Fruit fly (Drosophila melanogaster) whole organism, adult: ENCODE results near the gene MEP-1.

Source experiments
- CG11617 ChIP-seq: fragments of 200-800 bp; sonication (Bioruptor generic); optimal IDR thresholded peaks from 2 replicates; lab custom pipeline; 2017; ENCODE audit warnings: mild to moderate bottlenecking, missing biosample characterization, missing genetic modification reagents, missing genetic modification characterization
- CG12768 ChIP-seq: fragments of 200-800 bp; sonication (Bioruptor generic); optimal IDR thresholded peaks from 2 replicates; lab custom pipeline; 2017; ENCODE audit warnings: missing biosample characterization, missing genetic modification characterization, mild to moderate bottlenecking, moderate library complexity, missing genetic modification reagents
- CG14711 ChIP-seq: fragments of 200-800 bp; sonication (Bioruptor generic); optimal IDR thresholded peaks from 2 replicates; lab custom pipeline; 2018; ENCODE audit warnings: missing biosample characterization, mild to moderate bottlenecking, missing genetic modification characterization, moderate library complexity
- CG1620 ChIP-seq: fragments of 200-800 bp; sonication (Bioruptor generic); optimal IDR thresholded peaks from 2 replicates; lab custom pipeline; 2016; ENCODE audit warnings: missing biosample characterization, missing genetic modification characterization
- CG33017 ChIP-seq: fragments of 200-800 bp; sonication (Bioruptor generic); optimal IDR thresholded peaks from 2 replicates; lab custom pipeline; 2018; ENCODE audit warnings: missing biosample characterization, mild to moderate bottlenecking, missing genetic modification characterization, moderate library complexity
- CG5204 ChIP-seq: fragments of 200-800 bp; sonication (Bioruptor generic); optimal IDR thresholded peaks from 2 replicates; lab custom pipeline; 2016; ENCODE audit warnings: missing biosample characterization, missing genetic modification characterization
- CG7045 ChIP-seq: fragments of 200-800 bp; sonication (Bioruptor generic); optimal IDR thresholded peaks from 2 replicates; lab custom pipeline; 2017; ENCODE audit warnings: missing biosample characterization, mild to moderate bottlenecking, missing genetic modification characterization
- CG7101 ChIP-seq: fragments of 200-800 bp; sonication (Bioruptor generic); optimal IDR thresholded peaks from 2 replicates; lab custom pipeline; 2018; ENCODE audit warnings: missing biosample characterization, mild to moderate bottlenecking, missing genetic modification characterization, moderate library complexity
- Clk ChIP-seq: fragments of 200-800 bp; sonication (Bioruptor generic); optimal IDR thresholded peaks from 2 replicates; lab custom pipeline; 2017; ENCODE audit warnings: missing biosample characterization, missing genetic modification characterization
- Crg-1 ChIP-seq: fragments of 200-800 bp; sonication (Bioruptor generic); optimal IDR thresholded peaks from 2 replicates; lab custom pipeline; 2016; ENCODE audit warnings: missing biosample characterization, missing genetic modification characterization
- Hr96 ChIP-seq: fragments of 200-800 bp; sonication (Bioruptor generic); optimal IDR thresholded peaks from 2 replicates; lab custom pipeline; 2016; ENCODE audit warnings: missing biosample characterization, missing genetic modification characterization
- Mnt ChIP-seq: fragments of 200-800 bp; sonication (Bioruptor generic); optimal IDR thresholded peaks from 2 replicates; lab custom pipeline; 2016; ENCODE audit warnings: missing biosample characterization, mild to moderate bottlenecking, missing genetic modification characterization
- bab1 ChIP-seq: fragments of 200-800 bp; sonication (Bioruptor generic); optimal IDR thresholded peaks from 3 replicates; lab custom pipeline; 2019; ENCODE audit warnings: missing biosample characterization, mild to moderate bottlenecking, missing genetic modification characterization, moderate library complexity
- cic ChIP-seq: fragments of 200-800 bp; sonication (Bioruptor generic); optimal IDR thresholded peaks from 2 replicates; lab custom pipeline; 2017; ENCODE audit warnings: missing biosample characterization, mild to moderate bottlenecking, missing genetic modification characterization, moderate library complexity
- cnc ChIP-seq, 2 experiments: fragments of >200 bp; optimal IDR thresholded peaks; 2 replicates each; lab custom pipeline; 2017
- kay ChIP-seq: fragments of 200-800 bp; sonication (Bioruptor generic); peaks from one replicate; lab custom pipeline; 2016; ENCODE audit warnings: missing biosample characterization, missing genetic modification characterization, borderline replicate concordance
- ovo ChIP-seq: fragments of 200-800 bp; sonication (Bioruptor generic); optimal IDR thresholded peaks from 2 replicates; lab custom pipeline; 2016; ENCODE audit warnings: missing biosample characterization, missing genetic modification characterization
- pad ChIP-seq: fragments of 200-800 bp; sonication (Bioruptor generic); optimal IDR thresholded peaks from 3 replicates; lab custom pipeline; 2017; ENCODE audit warnings: missing biosample characterization, missing genetic modification characterization, mild to moderate bottlenecking, moderate library complexity, missing genetic modification reagents
- tj ChIP-seq: fragments of 200-800 bp; sonication (Bioruptor generic); optimal IDR thresholded peaks from 3 replicates; lab custom pipeline; 2017; ENCODE audit warnings: missing biosample characterization, mild to moderate bottlenecking, missing genetic modification characterization, moderate library complexity
- toe ChIP-seq: fragments of 200-800 bp; sonication (Bioruptor generic); optimal IDR thresholded peaks from 2 replicates; lab custom pipeline; 2016; ENCODE audit warnings: missing biosample characterization, missing genetic modification characterization

Gene MEP-1

dm6 chr3L:2636023-2636968, 4.8 kb downstream of the MEP-1 start:
- no peak for TF ChIP-seq CG7045 (GFP tag; lab: Kevin White, UChicago)
- TF ChIP-seq toe (GFP tag; lab: Kevin White, UChicago) = no peak
- peak; percentile 40 for TF ChIP-seq bab1 (GFP tag; lab: Kevin White, UChicago)
- no peak for TF ChIP-seq Clk (GFP tag; lab: Kevin White, UChicago)
- peak; percentile 63 for TF ChIP-seq tj (GFP tag; lab: Kevin White, UChicago)
- TF ChIP-seq CG12768 = peak; percentile 6
- TF ChIP-seq CG14711 (tag; lab: Kevin White, UChicago) = peak; percentile 46

- TF ChIP-seq cic (GFP tag; lab: Kevin White, UChicago) = no peak
Measured at dm6 chr3L:2643324-2643723, 11.8 kb downstream of the MEP-1 start, which contains the start of gene CG14949. Gene CG14949, minus strand, starts transcription at chr3L:2643424.

dm6 chr3L:2645068-2645467, 13.6 kb downstream of the MEP-1 start, which contains the start of gene CG1143:
Gene CG1143, plus strand, starts transcription at chr3L:2645368.
- no peak for TF ChIP-seq Mnt (GFP tag; lab: Kevin White, UChicago)
- TF ChIP-seq tj (GFP tag; lab: Kevin White, UChicago) = no peak
- no peak for TF ChIP-seq Crg-1 (GFP tag; lab: Kevin White, UChicago)
- TF ChIP-seq ovo (GFP tag; lab: Kevin White, UChicago) = no peak
- TF ChIP-seq kay (GFP tag; lab: Kevin White, UChicago) = no peak
- no peak for TF ChIP-seq CG7101 (tag; lab: Kevin White, UChicago)
- TF ChIP-seq CG7045 (GFP tag; lab: Kevin White, UChicago) = no peak
- TF ChIP-seq CG11617 (GFP tag; lab: Kevin White, UChicago) = no peak
- no peak for TF ChIP-seq CG33017 (tag; lab: Kevin White, UChicago)
- no peak for TF ChIP-seq cic (GFP tag; lab: Kevin White, UChicago)
- TF ChIP-seq CG12768 = no peak
- TF ChIP-seq cnc (optimal IDR thresholded peaks at IDR 0.05; lab: Kevin White, UChicago) = no peak

- TF ChIP-seq Mnt (GFP tag; lab: Kevin White, UChicago) = peak; percentile 60
- peak; percentile 14 for TF ChIP-seq Hr96 (GFP tag; lab: Kevin White, UChicago)
- peak; percentile 39 for TF ChIP-seq CG33017 (tag; lab: Kevin White, UChicago)
- TF ChIP-seq bab1 (GFP tag; lab: Kevin White, UChicago) = no peak
- no peak for TF ChIP-seq cnc (optimal IDR thresholded peaks at IDR 0.05; lab: Kevin White, UChicago)
- TF ChIP-seq CG12768 = peak; percentile 47
- TF ChIP-seq cic (GFP tag; lab: Kevin White, UChicago) = peak; percentile 71
- TF ChIP-seq CG14711 (tag; lab: Kevin White, UChicago) = peak; percentile 62
- peak; percentile 32 for TF ChIP-seq pad
- no peak for TF ChIP-seq CG1620 (GFP tag; lab: Kevin White, UChicago)
- no peak for TF ChIP-seq Crg-1 (GFP tag; lab: Kevin White, UChicago)
- TF ChIP-seq CG7045 (GFP tag; lab: Kevin White, UChicago) = peak; percentile 49
- TF ChIP-seq toe (GFP tag; lab: Kevin White, UChicago) = no peak
- TF ChIP-seq tj (GFP tag; lab: Kevin White, UChicago) = no peak
- peak; percentile 24 for TF ChIP-seq CG11617 (GFP tag; lab: Kevin White, UChicago)
- peak; percentile 85 for TF ChIP-seq kay (GFP tag; lab: Kevin White, UChicago)
- TF ChIP-seq Clk (GFP tag; lab: Kevin White, UChicago) = no peak
- TF ChIP-seq ovo (GFP tag; lab: Kevin White, UChicago) = no peak
- no peak for TF ChIP-seq CG5204 (GFP tag; lab: Kevin White, UChicago)
- TF ChIP-seq CG7101 (tag; lab: Kevin White, UChicago) = peak; percentile 32
Measured at dm6 chr3L:2647523-2648378, 16.2 kb downstream of the MEP-1 start, which contains the start of gene CG1246. Gene CG1246, plus strand, starts transcription at chr3L:2648048.

dm6 chr3L:2651800-2652199, 20.3 kb downstream of the MEP-1 start, which contains the start of the genes ProRS-m, CG42304 and Snup:
Gene ProRS-m, minus strand, starts transcription at chr3L:2651850.
Gene CG42304, plus strand, starts transcription at chr3L:2652088.
Gene Snup, plus strand, starts transcription at chr3L:2652088.
- TF ChIP-seq tj (GFP tag; lab: Kevin White, UChicago) = no peak
- no peak for TF ChIP-seq Hr96 (GFP tag; lab: Kevin White, UChicago)
- peak; percentile 21 for TF ChIP-seq CG12768
- TF ChIP-seq CG1620 (GFP tag; lab: Kevin White, UChicago) = no peak
- peak; percentile 81 for TF ChIP-seq CG14711 (tag; lab: Kevin White, UChicago)
- no peak for TF ChIP-seq cnc (optimal IDR thresholded peaks at IDR 0.05; lab: Kevin White, UChicago)
- peak; percentile 76 for TF ChIP-seq CG7101 (tag; lab: Kevin White, UChicago)
- TF ChIP-seq CG11617 (GFP tag; lab: Kevin White, UChicago) = no peak
- no peak for TF ChIP-seq kay (GFP tag; lab: Kevin White, UChicago)
- TF ChIP-seq pad = peak; percentile 0
- TF ChIP-seq CG5204 (GFP tag; lab: Kevin White, UChicago) = no peak
- no peak for TF ChIP-seq Mnt (GFP tag; lab: Kevin White, UChicago)
- no peak for TF ChIP-seq Crg-1 (GFP tag; lab: Kevin White, UChicago)
- TF ChIP-seq toe (GFP tag; lab: Kevin White, UChicago) = no peak
- TF ChIP-seq CG33017 (tag; lab: Kevin White, UChicago) = peak; percentile 60
- peak; percentile 55 for TF ChIP-seq CG7045 (GFP tag; lab: Kevin White, UChicago)
- no peak for TF ChIP-seq cic (GFP tag; lab: Kevin White, UChicago)
- TF ChIP-seq bab1 (GFP tag; lab: Kevin White, UChicago) = peak; percentile 37
- no peak for TF ChIP-seq ovo (GFP tag; lab: Kevin White, UChicago)
- no peak for TF ChIP-seq Clk (GFP tag; lab: Kevin White, UChicago)
